Worm (Caenorhabditis elegans) whole organism, L4/young adult: ENCODE measurements around the gene F14B8.4.

ENCODE experiments used
- W03F9.2 ChIP-seq: fragments of 150-350 bp; optimal IDR thresholded peaks from 2 replicates; lab custom pipeline; 2014; ENCODE audit warnings: missing biosample characterization, missing genetic modification characterization
- dao-5 ChIP-seq: sonication (generic microtip); optimal IDR thresholded peaks from 2 replicates; lab custom pipeline; 2016; ENCODE audit warnings: missing genotype, missing genetic modification characterization, moderate library complexity, missing compliant biosample characterization
- him-1 ChIP-seq: sonication (generic microtip); optimal IDR thresholded peaks from 2 replicates; lab custom pipeline; 2016; ENCODE audit warnings: missing genotype, missing genetic modification reagents, missing genetic modification characterization, missing compliant biosample characterization

Gene F14B8.4

ce11 chrX:6899848-6900247, at the start of gene F14B8.4:
Gene F14B8.4 (minus strand): TSS chrX:6899948.
- TF ChIP-seq W03F9.2 (tag; lab: Kevin White, UChicago), result no peak
- TF ChIP-seq dao-5 (tag; lab: Kevin White, UChicago), result no peak
- no peak for TF ChIP-seq him-1 (tag; lab: Kevin White, UChicago)

- TF ChIP-seq him-1 (tag; lab: Kevin White, UChicago), result no peak
- TF ChIP-seq dao-5 (tag; lab: Kevin White, UChicago), result no peak
- TF ChIP-seq W03F9.2 (tag; lab: Kevin White, UChicago), result no peak
These were observed 47.0 kb upstream of the F14B8.4 start for ce11 chrX:6946789-6947188.

ce11 chrX:6941711-6942110, 42.0 kb upstream of the F14B8.4 start:
- no peak for TF ChIP-seq him-1 (tag; lab: Kevin White, UChicago)
- TF ChIP-seq dao-5 (tag; lab: Kevin White, UChicago), result no peak
- TF ChIP-seq W03F9.2 (tag; lab: Kevin White, UChicago), result no peak

- TF ChIP-seq him-1 (tag; lab: Kevin White, UChicago), result no peak
- TF ChIP-seq dao-5 (tag; lab: Kevin White, UChicago), result no peak
- TF ChIP-seq W03F9.2 (tag; lab: Kevin White, UChicago), result no peak
These were observed 41.0 kb upstream of the F14B8.4 start for ce11 chrX:6940775-6941174.

ce11 chrX:6939917-6940316, 40.2 kb upstream of the F14B8.4 start, which contains the start of gene C16E9.1:
Gene C16E9.1 (plus strand): TSS chrX:6940217.
- TF ChIP-seq dao-5 (tag; lab: Kevin White, UChicago), result no peak
- TF ChIP-seq him-1 (tag; lab: Kevin White, UChicago), result no peak
- no peak for TF ChIP-seq W03F9.2 (tag; lab: Kevin White, UChicago)

ce11 chrX:6937742-6938141, 38.0 kb upstream of the F14B8.4 start:
- TF ChIP-seq W03F9.2 (tag; lab: Kevin White, UChicago) (no peak), him-1 (tag; lab: Kevin White, UChicago) (no peak), dao-5 (tag; lab: Kevin White, UChicago) (no peak)

ce11 chrX:6935430-6935829, 35.7 kb upstream of the F14B8.4 start, which contains the start of gene C16E9.2:
Gene C16E9.2 (plus strand): TSS chrX:6935730.
- TF ChIP-seq W03F9.2 (tag; lab: Kevin White, UChicago) (no peak), him-1 (tag; lab: Kevin White, UChicago) (no peak), dao-5 (tag; lab: Kevin White, UChicago) (no peak)

- TF ChIP-seq him-1 (tag; lab: Kevin White, UChicago), result no peak
- TF ChIP-seq W03F9.2 (tag; lab: Kevin White, UChicago), result peak; percentile 35
These were observed 34.7 kb upstream of the F14B8.4 start for ce11 chrX:6934453-6934852.

- TF ChIP-seq dao-5 (tag; lab: Kevin White, UChicago) (no peak), him-1 (tag; lab: Kevin White, UChicago) (no peak), W03F9.2 (tag; lab: Kevin White, UChicago) (no peak)
These were observed 32.4 kb upstream of the F14B8.4 start, which contains the start of gene F14B8.6 for ce11 chrX:6932134-6932533. Gene F14B8.6 (minus strand): TSS chrX:6932425.

- TF ChIP-seq W03F9.2 (tag; lab: Kevin White, UChicago), result no peak
- no peak for TF ChIP-seq dao-5 (tag; lab: Kevin White, UChicago)
- no peak for TF ChIP-seq him-1 (tag; lab: Kevin White, UChicago)
These were observed 28.8 kb upstream of the F14B8.4 start, which contains the start of gene F14B8.5 for ce11 chrX:6928578-6928977. Gene F14B8.5 (minus strand): TSS chrX:6928704.

- TF ChIP-seq W03F9.2 (tag; lab: Kevin White, UChicago) (no peak), dao-5 (tag; lab: Kevin White, UChicago) (no peak), him-1 (tag; lab: Kevin White, UChicago) (no peak)
These were observed 27.2 kb upstream of the F14B8.4 start for ce11 chrX:6926952-6927351.

- TF ChIP-seq W03F9.2 (tag; lab: Kevin White, UChicago), result no peak
- no peak for TF ChIP-seq him-1 (tag; lab: Kevin White, UChicago)
- no peak for TF ChIP-seq dao-5 (tag; lab: Kevin White, UChicago)
These were observed 24.7 kb upstream of the F14B8.4 start, which contains the start of gene otpl-3 for ce11 chrX:6924461-6924860. Gene otpl-3 (minus strand): TSS chrX:6924764.

ce11 chrX:6920132-6920531, 20.4 kb upstream of the F14B8.4 start:
- no peak for TF ChIP-seq W03F9.2 (tag; lab: Kevin White, UChicago)
- no peak for TF ChIP-seq dao-5 (tag; lab: Kevin White, UChicago)
- TF ChIP-seq him-1 (tag; lab: Kevin White, UChicago), result no peak

ce11 chrX:6916150-6916549, 16.4 kb upstream of the F14B8.4 start:
- no peak for TF ChIP-seq him-1 (tag; lab: Kevin White, UChicago)
- TF ChIP-seq dao-5 (tag; lab: Kevin White, UChicago), result no peak
- TF ChIP-seq W03F9.2 (tag; lab: Kevin White, UChicago), result no peak
